Fruit fly (Drosophila melanogaster): ENCODE measurements around the gene crol.

dm6 chr2L:11792265-11792664, 17.0 kb downstream of the crol start, which contains the start of gene Tsp33B:
- TF ChIP-seq acj6 (GFP tag; optimal IDR thresholded peaks at IDR 0.05) (no peak), OdsH (GFP tag; optimal IDR thresholded peaks at IDR 0.05) (no peak), dsx (GFP tag; optimal IDR thresholded peaks at IDR 0.05; ENCODE audit: poor library complexity, severe bottlenecking) (no peak), Lpt (GFP tag; optimal IDR thresholded peaks at IDR 0.05) (no peak), Blimp-1 (GFP tag; optimal IDR thresholded peaks at IDR 0.05) (no peak), cyc (GFP tag; optimal IDR thresholded peaks at IDR 0.05) (no peak), CG8119 (GFP tag; IDR thresholded peaks at IDR 0.05) (no peak), CG11294 (GFP tag; IDR thresholded peaks at IDR 0.05) (no peak), Hr39 (GFP tag; optimal IDR thresholded peaks at IDR 0.05) (no peak)
